Worm (Caenorhabditis elegans) whole organism, young adult: ENCODE data around the gene W03C9.6.
A peak's percentile ranks its signal among the peaks of the same experiment; 100 is the strongest.

Experiments used
- B0035.1 ChIP-seq: sonication (generic microtip); optimal IDR thresholded peaks from 2 replicates; lab custom pipeline; 2016; ENCODE audit warnings: missing genetic modification characterization, mild to moderate bottlenecking, missing compliant biosample characterization, missing genotype, missing genetic modification reagents
- F23B12.7 ChIP-seq: sonication (generic microtip); optimal IDR thresholded peaks from 2 replicates; lab custom pipeline; 2017; ENCODE audit warnings: missing genetic modification characterization, mild to moderate bottlenecking, missing compliant biosample characterization, antibody characterized with exemption, moderate library complexity; ENCODE audit not compliant: insufficient read depth
- F33H1.4 ChIP-seq: fragments of 200-800 bp; sonication (Bioruptor generic); IDR thresholded peaks from 2 replicates; pipeline ENCODE4 v1.3.6; 2022; ENCODE audit warnings: missing genetic modification reagents, missing genetic modification characterization, missing compliant biosample characterization
- F37B4.10 ChIP-seq: fragments of 200-800 bp; sonication (Bioruptor generic); IDR thresholded peaks from 2 replicates; pipeline ENCODE4 v1.3.6; 2022; ENCODE audit warnings: missing genetic modification characterization, missing compliant biosample characterization
- F52B5.7 ChIP-seq: sonication (generic microtip); optimal IDR thresholded peaks from 2 replicates; lab custom pipeline; 2016; ENCODE audit warnings: mild to moderate bottlenecking, missing genetic modification characterization, missing compliant biosample characterization
- F57A8.1 ChIP-seq: fragments of 200-800 bp; sonication (Bioruptor generic); optimal IDR thresholded peaks from 2 replicates; lab custom pipeline; 2018; ENCODE audit warnings: mild to moderate bottlenecking, missing genetic modification characterization, moderate library complexity, missing compliant biosample characterization
- K11D2.4 ChIP-seq: fragments of 200-800 bp; sonication (Bioruptor generic); IDR thresholded peaks from 2 replicates; pipeline ENCODE4 v1.3.6; 2022; ENCODE audit warnings: missing genetic modification reagents, missing genetic modification characterization, missing compliant biosample characterization
- T07F8.4 ChIP-seq: sonication (generic microtip); optimal IDR thresholded peaks from 2 replicates; lab custom pipeline; 2016; ENCODE audit warnings: mild to moderate bottlenecking, missing genetic modification characterization, moderate library complexity, missing compliant biosample characterization
- T26A5.8 ChIP-seq: sonication (generic microtip); optimal IDR thresholded peaks from 2 replicates; lab custom pipeline; 2016; ENCODE audit warnings: missing genetic modification characterization, missing compliant biosample characterization
- ZK185.1 ChIP-seq: sonication (generic microtip); optimal IDR thresholded peaks from 2 replicates; lab custom pipeline; 2016; ENCODE audit warnings: mild to moderate bottlenecking, missing genetic modification characterization, missing compliant biosample characterization; ENCODE audit not compliant: poor library complexity, severe bottlenecking
- ama-1 ChIP-seq, 3 experiments: fragments of 150-350 bp in 1 of 3; sonication (generic microtip) in 2 of 3; optimal IDR thresholded peaks; 2 replicates each; lab custom pipeline; 2014 to 2018; ENCODE audit warnings: missing biosample characterization in 2 of 3, missing genetic modification characterization in 2 of 3, missing genetic modification reagents in 2 of 3
- aptf-3 ChIP-seq: fragments of 200-800 bp; sonication (Bioruptor generic); IDR thresholded peaks from 2 replicates; pipeline ENCODE4 v1.3.6; 2022; ENCODE audit warnings: missing genetic modification characterization, missing compliant biosample characterization
- athp-1 ChIP-seq: sonication (generic microtip); optimal IDR thresholded peaks from 2 replicates; lab custom pipeline; 2017; ENCODE audit warnings: mild to moderate bottlenecking, missing genetic modification characterization, missing compliant biosample characterization
- attf-3 ChIP-seq: fragments of 200-800 bp; sonication (Bioruptor generic); conservative IDR thresholded peaks from 2 replicates; pipeline ENCODE4 v1.3.6; 2022; ENCODE audit warnings: missing genetic modification reagents, missing genetic modification characterization, missing compliant biosample characterization
- attf-5 ChIP-seq: fragments of 200-800 bp; sonication (Bioruptor generic); optimal IDR thresholded peaks from 2 replicates; lab custom pipeline; 2018; ENCODE audit warnings: mild to moderate bottlenecking, missing genetic modification characterization, missing compliant biosample characterization
- cebp-2 ChIP-seq: fragments of 200-800 bp; sonication (Bioruptor generic); IDR thresholded peaks from 2 replicates; pipeline ENCODE4 v1.3.6; 2022; ENCODE audit warnings: missing genetic modification characterization, missing compliant biosample characterization
- ceh-40 ChIP-seq: fragments of 200-800 bp; sonication (Bioruptor generic); IDR thresholded peaks from 2 replicates; pipeline ENCODE4 v1.3.6; 2022; ENCODE audit warnings: missing genetic modification characterization, missing compliant biosample characterization
- ceh-91 ChIP-seq: fragments of 200-800 bp; sonication (Bioruptor generic); IDR thresholded peaks from 2 replicates; pipeline ENCODE4 v1.3.6; 2022; ENCODE audit warnings: missing genetic modification reagents, missing genetic modification characterization, missing compliant biosample characterization
- die-1 ChIP-seq: sonication (generic microtip); optimal IDR thresholded peaks from 2 replicates; lab custom pipeline; 2016; ENCODE audit warnings: missing genotype, mild to moderate bottlenecking, missing genetic modification characterization, missing compliant biosample characterization
- dox-1 ChIP-seq: fragments of 200-800 bp; sonication (Bioruptor generic); IDR thresholded peaks from 2 replicates; pipeline ENCODE4 v1.3.6; 2022; ENCODE audit warnings: missing genetic modification reagents, missing genetic modification characterization, missing compliant biosample characterization
- dpff-1 ChIP-seq: sonication (generic microtip); optimal IDR thresholded peaks from 2 replicates; lab custom pipeline; 2017; ENCODE audit warnings: mild to moderate bottlenecking, missing genetic modification characterization, missing compliant biosample characterization
- dpl-1 ChIP-seq: fragments of 150-350 bp; optimal IDR thresholded peaks from 2 replicates; lab custom pipeline; 2014; ENCODE audit warnings: missing biosample characterization, missing genetic modification reagents, missing genetic modification characterization
- efl-1 ChIP-seq: fragments of 150-350 bp; optimal IDR thresholded peaks from 2 replicates; lab custom pipeline; 2014; ENCODE audit warnings: missing biosample characterization, missing genetic modification reagents, missing genetic modification characterization
- egl-44 ChIP-seq: fragments of 200-800 bp; sonication (Bioruptor generic); IDR thresholded peaks from 2 replicates; pipeline ENCODE4 v1.3.6; 2022; ENCODE audit warnings: missing genetic modification reagents, missing genetic modification characterization, missing compliant biosample characterization
- egrh-3 ChIP-seq: fragments of 200-800 bp; sonication (Bioruptor generic); IDR thresholded peaks from 2 replicates; pipeline ENCODE4 v1.3.6; 2022; ENCODE audit warnings: missing genetic modification reagents, missing genetic modification characterization, missing compliant biosample characterization
- ekl-4 ChIP-seq: fragments of 200-800 bp; sonication (Bioruptor generic); IDR thresholded peaks from 2 replicates; pipeline ENCODE4 v1.3.6; 2022; ENCODE audit warnings: missing genetic modification reagents, missing genetic modification characterization, missing compliant biosample characterization
- ets-4 ChIP-seq: fragments of 200-800 bp; sonication (Bioruptor generic); optimal IDR thresholded peaks from 2 replicates; lab custom pipeline; 2018; ENCODE audit warnings: mild to moderate bottlenecking, missing genetic modification characterization, missing compliant biosample characterization
- gei-17 ChIP-seq: fragments of 200-800 bp; sonication (Bioruptor generic); optimal IDR thresholded peaks from 2 replicates; lab custom pipeline; 2018; ENCODE audit warnings: mild to moderate bottlenecking, missing genetic modification characterization, missing compliant biosample characterization
- hmg-1.2 ChIP-seq: fragments of 200-800 bp; sonication (Bioruptor generic); IDR thresholded peaks from 2 replicates; pipeline ENCODE4 v1.3.6; 2022; ENCODE audit warnings: missing genetic modification reagents, missing genetic modification characterization, missing compliant biosample characterization
- hmg-20 ChIP-seq: fragments of 200-800 bp; sonication (Bioruptor generic); IDR thresholded peaks from 2 replicates; pipeline ENCODE4 v1.3.6; 2022; ENCODE audit warnings: missing genetic modification reagents, missing genetic modification characterization, missing compliant biosample characterization
- lin-35 ChIP-seq, 3 experiments: fragments of 150-350 bp in 2 of 3; sonication (generic microtip) in 1 of 3; optimal IDR thresholded peaks; 2 replicates each; lab custom pipeline; 2014 to 2018; ENCODE audit warnings: missing biosample characterization in 3 of 3, missing genetic modification characterization in 3 of 3, missing genetic modification reagents in 3 of 3
- lin-54 ChIP-seq: fragments of 200-800 bp; sonication (Bioruptor generic); optimal IDR thresholded peaks from 2 replicates; lab custom pipeline; 2018; ENCODE audit warnings: mild to moderate bottlenecking, missing genetic modification characterization, missing compliant biosample characterization
- lsl-1 ChIP-seq: fragments of 200-800 bp; sonication (Bioruptor generic); optimal IDR thresholded peaks from 2 replicates; lab custom pipeline; 2018; ENCODE audit warnings: mild to moderate bottlenecking, missing genetic modification characterization, moderate library complexity, missing compliant biosample characterization
- madf-3 ChIP-seq: fragments of 200-800 bp; sonication (Bioruptor generic); IDR thresholded peaks from 2 replicates; pipeline ENCODE4 v1.3.6; 2022; ENCODE audit warnings: missing genetic modification reagents, missing genetic modification characterization, missing compliant biosample characterization
- mcd-1 ChIP-seq: fragments of 200-800 bp; sonication (Bioruptor generic); IDR thresholded peaks from 2 replicates; pipeline ENCODE4 v1.3.6; 2022; ENCODE audit warnings: missing genetic modification reagents, missing genetic modification characterization, missing compliant biosample characterization
- nfya-2 ChIP-seq: fragments of 200-800 bp; sonication (Bioruptor generic); IDR thresholded peaks from 2 replicates; pipeline ENCODE4 v1.3.6; 2022; ENCODE audit warnings: missing genetic modification reagents, missing genetic modification characterization, missing compliant biosample characterization
- nhr-80 ChIP-seq: sonication (generic microtip); optimal IDR thresholded peaks from 2 replicates; lab custom pipeline; 2016; ENCODE audit warnings: missing genetic modification characterization, missing compliant biosample characterization
- nhr-90 ChIP-seq: sonication (generic microtip); optimal IDR thresholded peaks from 2 replicates; lab custom pipeline; 2016; ENCODE audit warnings: missing genotype, mild to moderate bottlenecking, missing genetic modification characterization, missing compliant biosample characterization
- pha-4 ChIP-seq: fragments of 150-350 bp; sonication (generic microtip); optimal IDR thresholded peaks from 2 replicates; lab custom pipeline; 2014; ENCODE audit warnings: missing biosample characterization, missing genetic modification reagents, missing genetic modification characterization
- rpc-1 ChIP-seq, 2 experiments: fragments of 150-350 bp in 1 of 2; sonication (generic microtip) in 1 of 2; optimal IDR thresholded peaks; 2 replicates each; lab custom pipeline; 2014 to 2018; ENCODE audit warnings: missing biosample characterization in 1 of 2, missing genetic modification characterization in 1 of 2, missing genetic modification reagents in 1 of 2, missing genotype in 1 of 2
- sdz-38 ChIP-seq: sonication (generic microtip); optimal IDR thresholded peaks from 2 replicates; lab custom pipeline; 2016; ENCODE audit warnings: missing genotype, missing genetic modification characterization, missing compliant biosample characterization
- snpc-1.3 ChIP-seq: sonication (generic microtip); optimal IDR thresholded peaks from 2 replicates; lab custom pipeline; 2017; ENCODE audit warnings: missing genetic modification characterization, mild to moderate bottlenecking, missing compliant biosample characterization, antibody characterized with exemption, moderate library complexity, missing genotype, missing genetic modification reagents; ENCODE audit not compliant: insufficient read depth
- snpc-4 ChIP-seq, 5 experiments: fragments of 150-350 bp in 1 of 5; sonication (generic microtip) in 4 of 5; optimal IDR thresholded peaks; 2 replicates each; lab custom pipeline; 2014 to 2018; ENCODE audit warnings: missing genetic modification characterization in 5 of 5, missing biosample characterization in 3 of 5, antibody characterized with exemption in 2 of 5, mild to moderate bottlenecking in 2 of 5, missing compliant biosample characterization in 2 of 5, missing genotype in 2 of 5, moderate library complexity in 2 of 5, missing genetic modification reagents in 1 of 5
- tbp1 ChIP-seq: fragments of 200-800 bp; sonication (Bioruptor generic); optimal IDR thresholded peaks from 2 replicates; lab custom pipeline; 2018; ENCODE audit warnings: mild to moderate bottlenecking, missing genetic modification characterization, missing compliant biosample characterization
- tbx-9 ChIP-seq: sonication (generic microtip); optimal IDR thresholded peaks from 2 replicates; lab custom pipeline; 2016; ENCODE audit warnings: borderline replicate concordance, missing genetic modification characterization, inconsistent platforms, missing compliant biosample characterization
- zim-3 ChIP-seq: sonication (generic microtip); optimal IDR thresholded peaks from 2 replicates; lab custom pipeline; 2017; ENCODE audit warnings: mild to moderate bottlenecking, missing genetic modification characterization, moderate library complexity, missing compliant biosample characterization
- ztf-18 ChIP-seq: sonication (generic microtip); optimal IDR thresholded peaks from 2 replicates; lab custom pipeline; 2016; ENCODE audit warnings: missing genotype, mild to moderate bottlenecking, missing genetic modification characterization, missing compliant biosample characterization
- ztf-28 ChIP-seq: fragments of 200-800 bp; sonication (Bioruptor generic); IDR thresholded peaks from 2 replicates; pipeline ENCODE4 v1.3.6; 2022; ENCODE audit warnings: missing genetic modification reagents, missing genetic modification characterization, missing compliant biosample characterization

W03C9.6 gene

DNA sequence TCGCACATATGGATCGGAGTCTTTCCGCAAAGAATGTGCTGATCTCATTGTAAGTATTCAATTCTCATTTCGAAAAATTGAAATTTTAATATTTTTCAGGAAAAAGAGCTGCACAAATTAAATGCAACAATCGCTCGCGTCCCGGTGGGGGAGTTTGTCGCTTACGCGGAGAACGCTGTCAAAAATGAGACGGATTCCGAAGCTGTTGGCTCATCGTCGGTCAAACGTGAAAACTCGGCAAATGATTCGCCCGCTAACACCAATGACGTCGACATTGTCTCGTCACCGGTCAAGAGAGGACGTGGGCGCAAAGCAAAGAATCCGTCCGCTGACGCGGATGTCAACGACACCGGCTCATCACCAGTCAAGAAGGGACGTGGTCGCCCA, 37.8 kb upstream of the W03C9.6 start:
- TF ChIP-seq B0035.1 (tag; lab: Kevin White, UChicago) (no peak), cebp-2 (GFP tag; lab: Robert Waterston, UW) (no peak), die-1 (tag; lab: Kevin White, UChicago) (peak; percentile 27), ceh-40 (GFP tag; lab: Robert Waterston, UW) (no peak), K11D2.4 (no peak), attf-3 (GFP tag; lab: Robert Waterston, UW) (no peak), ztf-18 (tag; lab: Kevin White, UChicago) (no peak), hmg-1.2 (GFP tag; lab: Robert Waterston, UW) (0 out of 2 replicates have a peak, but pooled peaks have one; percentile 24), snpc-1.3 (no peak), pha-4 (tag; lab: Kevin White, UChicago) (no peak), athp-1 (tag; lab: Kevin White, UChicago) (no peak), ceh-91 (GFP tag; lab: Robert Waterston, UW) (no peak), ekl-4 (GFP tag; lab: Robert Waterston, UW) (no peak), T26A5.8 (no peak), F37B4.10 (GFP tag; lab: Robert Waterston, UW) (no peak), nhr-90 (no peak), nhr-80 (tag; lab: Kevin White, UChicago) (no peak), ZK185.1 (no peak), mcd-1 (GFP tag; lab: Robert Waterston, UW) (no peak), lsl-1 (peak; percentile 43), dpff-1 (tag; lab: Kevin White, UChicago) (no peak), rpc-1 (optimal IDR thresholded peaks at IDR 0.05; lab: Kevin White, UChicago) (no peak), rpc-1 (tag; optimal IDR thresholded peaks at IDR 0.05; lab: Kevin White, UChicago) (no peak), sdz-38 (tag; lab: Kevin White, UChicago) (no peak), zim-3 (tag; lab: Kevin White, UChicago) (no peak), ama-1 (optimal IDR thresholded peaks at IDR 0.05; lab: Kevin White, UChicago) (no peak), ama-1 (GFP tag; optimal IDR thresholded peaks at IDR 0.05; lab: Kevin White, UChicago) (no peak), F57A8.1 (no peak), egl-44 (no peak), dox-1 (0 out of 2 replicates have a peak, but pooled peaks have one; percentile 15), lin-35 (GFP tag; optimal IDR thresholded peaks at IDR 0.05; lab: Kevin White, UChicago) (no peak), egrh-3 (no peak), aptf-3 (no peak), nfya-2 (no peak), snpc-4 (GFP tag; optimal IDR thresholded peaks at IDR 0.05; lab: Kevin White, UChicago) (no peak), snpc-4 (tag; optimal IDR thresholded peaks at IDR 0.05; lab: Kevin White, UChicago) (no peak), lin-54 (peak; percentile 12), tbp1 (GFP tag; lab: Kevin White, UChicago) (no peak), dpl-1 (GFP tag; lab: Kevin White, UChicago) (no peak), tbx-9 (tag; lab: Kevin White, UChicago) (no peak), F52B5.7 (tag; lab: Kevin White, UChicago) (no peak), hmg-20 (GFP tag; lab: Robert Waterston, UW) (no peak), T07F8.4 (peak; percentile 27), gei-17 (GFP tag; lab: Kevin White, UChicago) (no peak), ets-4 (no peak), F33H1.4 (GFP tag; lab: Robert Waterston, UW) (no peak), F23B12.7 (tag; lab: Kevin White, UChicago) (no peak), efl-1 (GFP tag; lab: Kevin White, UChicago) (no peak), madf-3 (GFP tag; lab: Robert Waterston, UW) (no peak), attf-5 (GFP tag; lab: Kevin White, UChicago) (no peak), ztf-28 (GFP tag; lab: Robert Waterston, UW) (no peak)
